Worm (Caenorhabditis elegans): ENCODE data around the gene bckd-1A.

The bckd-1A gene

DNA sequence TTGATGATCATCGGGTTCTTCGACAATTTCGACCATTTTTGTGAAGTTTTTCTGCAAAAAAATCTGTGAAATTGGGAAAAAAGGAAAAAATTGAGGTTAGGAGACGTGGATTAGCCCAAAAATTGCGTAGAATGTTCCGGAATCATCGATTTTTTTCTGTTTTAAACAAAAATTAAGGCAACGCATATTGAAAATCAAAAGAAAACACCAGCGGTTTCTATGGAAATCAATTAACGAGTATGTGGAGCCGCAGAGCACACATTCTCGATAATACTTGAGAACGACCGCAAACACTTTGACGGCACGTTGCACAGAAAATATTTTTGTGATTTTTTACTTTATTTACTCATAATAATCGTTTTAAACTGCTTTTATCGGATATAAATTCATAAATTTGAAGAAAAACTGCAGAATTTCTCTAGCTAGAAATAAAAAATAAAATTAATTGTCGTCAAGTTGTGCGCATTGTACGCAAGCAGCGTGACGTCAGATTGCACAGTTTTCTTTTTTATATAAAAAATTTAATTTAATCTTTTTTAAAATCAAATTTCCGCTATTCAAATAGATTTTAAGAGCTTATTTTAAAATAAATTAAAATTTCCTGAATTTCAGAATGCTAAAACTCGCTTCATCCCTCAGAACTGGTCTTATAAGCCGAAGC lies 46.2 kb downstream of the bckd-1A start, which contains the start of the genes npp-25 and mrps-10 (continued):
- TF ChIP-seq nhr-12 (tag; optimal IDR thresholded peaks at IDR 0.05) (no peak), alr-1 (tag; optimal IDR thresholded peaks at IDR 0.05; ENCODE audit: borderline replicate concordance) (no peak), snpc-4 (tag; optimal IDR thresholded peaks at IDR 0.05) (no peak), elt-2 (tag; optimal IDR thresholded peaks at IDR 0.05) (no peak), ceh-90 (tag; optimal IDR thresholded peaks at IDR 0.05) (no peak), tlp-1 (tag; optimal IDR thresholded peaks at IDR 0.05) (no peak), hlh-17 (GFP tag; optimal IDR thresholded peaks at IDR 0.05; ENCODE audit: borderline replicate concordance) (no peak), sup-37 (GFP tag; optimal IDR thresholded peaks at IDR 0.05) (no peak), sox-4 (tag; optimal IDR thresholded peaks at IDR 0.05) (no peak), pqm-1 (tag; optimal IDR thresholded peaks at IDR 0.05) (no peak), unc-98 (GFP tag; IDR thresholded peaks at IDR 0.05) (no peak), efl-1 (optimal IDR thresholded peaks at IDR 0.05) (peak; percentile 28 to 57), efl-1 (GFP tag; optimal IDR thresholded peaks at IDR 0.05 in 1 of 2) (peak; percentile 57 to 91), nhr-237 (tag; optimal IDR thresholded peaks at IDR 0.05) (no peak), ceh-88 (GFP tag; IDR thresholded peaks at IDR 0.05) (no peak), unc-130 (tag; optimal IDR thresholded peaks at IDR 0.05) (no peak), xbp-1 (tag; optimal IDR thresholded peaks at IDR 0.05) (peak; percentile 31), nhr-77 (tag; optimal IDR thresholded peaks at IDR 0.05) (no peak), lin-15B (tag; optimal IDR thresholded peaks at IDR 0.05) (no peak), nhr-47 (tag; optimal IDR thresholded peaks at IDR 0.05) (peak; percentile 53), fkh-8 (tag; optimal IDR thresholded peaks at IDR 0.05) (peak; percentile 44), unc-86 (tag; optimal IDR thresholded peaks at IDR 0.05) (peak; percentile 7), ces-1 (GFP tag; optimal IDR thresholded peaks at IDR 0.05) (no peak), grh-1 (GFP tag; IDR thresholded peaks at IDR 0.05) (no peak), nhr-19 (GFP tag; conservative IDR thresholded peaks at IDR 0.05) (no peak), nhr-11 (tag; optimal IDR thresholded peaks at IDR 0.05) (no peak), jun-1 (tag; optimal IDR thresholded peaks at IDR 0.05) (no peak), aly-2 (tag; optimal IDR thresholded peaks at IDR 0.05) (no peak), fos-1 (tag; optimal IDR thresholded peaks at IDR 0.05) (no peak), egl-13 (tag; optimal IDR thresholded peaks at IDR 0.05) (no peak), irx-1 (tag; optimal IDR thresholded peaks at IDR 0.05) (no peak), ceh-82 (tag; optimal IDR thresholded peaks at IDR 0.05) (no peak), lin-35 (GFP tag; optimal IDR thresholded peaks at IDR 0.05) (peak; percentile 40 to 43), mab-9 (GFP tag; IDR thresholded peaks at IDR 0.05) (no peak), vab-15 (tag; optimal IDR thresholded peaks at IDR 0.05) (no peak), elt-3 (tag; optimal IDR thresholded peaks at IDR 0.05) (no peak), mef-2 (tag; optimal IDR thresholded peaks at IDR 0.05) (no peak), rnt-1 (tag; optimal IDR thresholded peaks at IDR 0.05) (no peak), aha-1 (tag; optimal IDR thresholded peaks at IDR 0.05) (no peak), hlh-4 (tag; optimal IDR thresholded peaks at IDR 0.05) (no peak), lir-3 (tag; optimal IDR thresholded peaks at IDR 0.05; ENCODE audit: poor library complexity) (no peak), hpl-2 (GFP tag; optimal IDR thresholded peaks at IDR 0.05) (no peak), ama-1 (optimal IDR thresholded peaks at IDR 0.05) (no peak), lin-39 (tag; optimal IDR thresholded peaks at IDR 0.05) (no peak), lsy-2 (tag; optimal IDR thresholded peaks at IDR 0.05) (peak; percentile 44 to 78), fkh-4 (tag; optimal IDR thresholded peaks at IDR 0.05; ENCODE audit: borderline replicate concordance) (no peak), swsn-7 (tag; optimal IDR thresholded peaks at IDR 0.05) (peak; percentile 18), ztf-11 (tag; optimal IDR thresholded peaks at IDR 0.05) (no peak), tbx-2 (tag; optimal IDR thresholded peaks at IDR 0.05) (peak; percentile 1), C34B4.2 (tag; optimal IDR thresholded peaks at IDR 0.05) (no peak), nhr-28 (tag; optimal IDR thresholded peaks at IDR 0.05) (no peak), ceh-8 (GFP tag; optimal IDR thresholded peaks at IDR 0.05) (no peak)

Measured in whole organism, L1 larva.